Fruit fly (Drosophila melanogaster) whole organism, embryonic: ENCODE results near the gene pnt.
A peak's percentile ranks its signal among the peaks of the same experiment; 100 is the strongest.

ENCODE experiments used
- B-H2 ChIP-seq: fragments of 200-800 bp; sonication (Bioruptor generic); optimal IDR thresholded peaks from 2 replicates; lab custom pipeline; 2018; ENCODE audit warnings: missing biosample characterization, mild to moderate bottlenecking, missing genetic modification characterization
- BtbVII ChIP-seq: fragments of 200-800 bp; sonication (Bioruptor generic); optimal IDR thresholded peaks from 3 replicates; lab custom pipeline; 2017; ENCODE audit warnings: missing biosample characterization, mild to moderate bottlenecking, missing genetic modification characterization
- Bteb2 ChIP-seq: fragments of 200-800 bp; sonication (Bioruptor generic); optimal IDR thresholded peaks from 2 replicates; lab custom pipeline; 2016; ENCODE audit warnings: missing biosample characterization, missing genetic modification characterization
- CG11398 ChIP-seq: fragments of 200-800 bp; sonication (Bioruptor generic); optimal IDR thresholded peaks from 2 replicates; lab custom pipeline; 2016; ENCODE audit warnings: missing biosample characterization, missing genetic modification characterization
- CG12104 ChIP-seq: fragments of 200-800 bp; sonication (Bioruptor generic); optimal IDR thresholded peaks from 3 replicates; lab custom pipeline; 2016; ENCODE audit warnings: missing biosample characterization, missing genetic modification characterization
- CG12942 ChIP-seq: fragments of 200-800 bp; sonication (Bioruptor generic); optimal IDR thresholded peaks from 3 replicates; lab custom pipeline; 2016; ENCODE audit warnings: missing biosample characterization, missing genetic modification characterization
- CG14965 ChIP-seq: fragments of 200-800 bp; sonication (Bioruptor generic); optimal IDR thresholded peaks from 2 replicates; lab custom pipeline; 2016; ENCODE audit warnings: missing biosample characterization, missing genetic modification characterization, borderline replicate concordance
- CG15479 ChIP-seq: fragments of 200-800 bp; sonication (Bioruptor generic); optimal IDR thresholded peaks from 3 replicates; lab custom pipeline; 2019; ENCODE audit warnings: missing biosample characterization, mild to moderate bottlenecking, missing genetic modification characterization, moderate library complexity
- CG1792 ChIP-seq: fragments of 200-800 bp; sonication (Bioruptor generic); optimal IDR thresholded peaks from 2 replicates; lab custom pipeline; 2016; ENCODE audit warnings: missing biosample characterization, missing genetic modification characterization
- CG18476 ChIP-seq: fragments of 200-800 bp; sonication (Bioruptor generic); optimal IDR thresholded peaks from 2 replicates; lab custom pipeline; 2016; ENCODE audit warnings: missing biosample characterization, mild to moderate bottlenecking, missing genetic modification characterization
- CG2120 ChIP-seq: fragments of 200-800 bp; sonication (Bioruptor generic); optimal IDR thresholded peaks from 3 replicates; lab custom pipeline; 2016; ENCODE audit warnings: missing biosample characterization, missing genetic modification characterization
- CG2129 ChIP-seq: fragments of 200-800 bp; sonication (Bioruptor generic); IDR thresholded peaks from 2 replicates; pipeline ENCODE4 v1.3.6; 2022; ENCODE audit warnings: missing biosample characterization, missing genetic modification characterization; ENCODE audit not compliant: partially characterized antibody
- CG34376 ChIP-seq: fragments of 200-800 bp; sonication (Bioruptor generic); optimal IDR thresholded peaks from 2 replicates; lab custom pipeline; 2018; ENCODE audit warnings: missing biosample characterization, mild to moderate bottlenecking, missing genetic modification characterization
- CG4404 ChIP-seq: fragments of 200-800 bp; sonication (Bioruptor generic); IDR thresholded peaks from 2 replicates; pipeline ENCODE4 v1.3.6; 2022; ENCODE audit warnings: missing biosample characterization, missing genetic modification characterization
- CG4424 ChIP-seq: fragments of 200-800 bp; sonication (Bioruptor generic); optimal IDR thresholded peaks from 3 replicates; lab custom pipeline; 2016; ENCODE audit warnings: missing biosample characterization, missing genetic modification characterization
- CG5245 ChIP-seq: fragments of 200-800 bp; sonication (Bioruptor generic); optimal IDR thresholded peaks from 3 replicates; lab custom pipeline; 2016; ENCODE audit warnings: missing biosample characterization, missing genetic modification characterization
- CG6683 ChIP-seq: fragments of 200-800 bp; sonication (Bioruptor generic); optimal IDR thresholded peaks from 2 replicates; lab custom pipeline; 2017; ENCODE audit warnings: missing biosample characterization, mild to moderate bottlenecking, missing genetic modification characterization, missing genetic modification reagents
- CG7271 ChIP-seq: fragments of 200-800 bp; sonication (Bioruptor generic); optimal IDR thresholded peaks from 2 replicates; lab custom pipeline; 2018; ENCODE audit warnings: missing biosample characterization, mild to moderate bottlenecking, missing genetic modification characterization, moderate library complexity
- CG7372 ChIP-seq: fragments of 200-800 bp; sonication (Bioruptor generic); IDR thresholded peaks from 2 replicates; pipeline ENCODE4 v1.3.6; 2022; ENCODE audit warnings: missing biosample characterization, missing genetic modification characterization
- CG9932 ChIP-seq: fragments of 200-800 bp; sonication (Bioruptor generic); IDR thresholded peaks from 2 replicates; pipeline ENCODE4 v1.3.6; 2022; ENCODE audit warnings: missing biosample characterization, missing genetic modification characterization
- D19A ChIP-seq: fragments of 200-800 bp; optimal IDR thresholded peaks from 3 replicates; lab custom pipeline; 2019; ENCODE audit warnings: missing biosample characterization, mild to moderate bottlenecking, missing genetic modification characterization, moderate library complexity
- Dad ChIP-seq: fragments of 200-800 bp; sonication (Bioruptor generic); optimal IDR thresholded peaks from 3 replicates; lab custom pipeline; 2016; ENCODE audit warnings: missing biosample characterization, missing genetic modification characterization
- Deaf1 ChIP-seq: fragments of 200-800 bp; optimal IDR thresholded peaks from 3 replicates; lab custom pipeline; 2019; ENCODE audit warnings: missing biosample characterization, mild to moderate bottlenecking, missing genetic modification characterization, moderate library complexity
- Dll ChIP-seq: fragments of 200-800 bp; sonication (Bioruptor generic); IDR thresholded peaks from 4 replicates; pipeline ENCODE4 v1.3.6; 2022; ENCODE audit warnings: missing biosample characterization, missing genetic modification characterization; ENCODE audit not compliant: partially characterized antibody
- Ets65A ChIP-seq: fragments of 200-800 bp; sonication (Bioruptor generic); peaks from one replicate; lab custom pipeline; 2016; ENCODE audit warnings: missing biosample characterization, missing genetic modification characterization
- HLH54F ChIP-seq: fragments of 200-800 bp; sonication (Bioruptor generic); optimal IDR thresholded peaks from 3 replicates; lab custom pipeline; 2016; ENCODE audit warnings: missing biosample characterization, missing genetic modification characterization
- Hmr ChIP-seq: fragments of 200-800 bp; sonication (Bioruptor generic); optimal IDR thresholded peaks from 3 replicates; lab custom pipeline; 2017; ENCODE audit warnings: mild to moderate bottlenecking, missing biosample characterization, missing genetic modification reagents, missing genetic modification characterization
- Nf-YA ChIP-seq: fragments of 200-800 bp; sonication (Bioruptor generic); IDR thresholded peaks from 2 replicates; pipeline ENCODE4 v1.3.6; 2022; ENCODE audit warnings: missing biosample characterization, missing genetic modification characterization
- PHDP ChIP-seq: fragments of 200-800 bp; sonication (Bioruptor generic); optimal IDR thresholded peaks from 3 replicates; lab custom pipeline; 2018; ENCODE audit warnings: missing biosample characterization, mild to moderate bottlenecking, missing genetic modification characterization, moderate library complexity
- Poxn ChIP-seq: fragments of 200-800 bp; sonication (Bioruptor generic); IDR thresholded peaks from 2 replicates; pipeline ENCODE4 v1.3.6; 2022; ENCODE audit warnings: missing biosample characterization, missing genetic modification characterization
- Ravus ChIP-seq: fragments of 200-800 bp; sonication (Bioruptor generic); IDR thresholded peaks from 2 replicates; pipeline ENCODE4 v1.3.6; 2022; ENCODE audit warnings: missing biosample characterization, missing genetic modification characterization
- Vsx1 ChIP-seq: fragments of 200-800 bp; sonication (Bioruptor generic); optimal IDR thresholded peaks from 2 replicates; lab custom pipeline; 2017; ENCODE audit warnings: missing biosample characterization, mild to moderate bottlenecking, missing genetic modification characterization, missing genetic modification reagents
- Xbp1 ChIP-seq: fragments of 200-800 bp; sonication (Bioruptor generic); optimal IDR thresholded peaks from 3 replicates; lab custom pipeline; 2016; ENCODE audit warnings: missing biosample characterization, mild to moderate bottlenecking, missing genetic modification characterization
- aop ChIP-seq: fragments of 200-800 bp; sonication (Bioruptor generic); IDR thresholded peaks from 2 replicates; pipeline ENCODE4 v1.3.6; 2022; ENCODE audit warnings: missing biosample characterization, missing genetic modification characterization
- en ChIP-seq: fragments of 200-800 bp; sonication (Bioruptor generic); optimal IDR thresholded peaks from 2 replicates; lab custom pipeline; 2016; ENCODE audit warnings: missing biosample characterization, missing genetic modification characterization
- fd102C ChIP-seq: fragments of 200-800 bp; sonication (Bioruptor generic); optimal IDR thresholded peaks from 2 replicates; lab custom pipeline; 2018; ENCODE audit warnings: missing biosample characterization, mild to moderate bottlenecking, missing genetic modification characterization, moderate library complexity
- ken ChIP-seq: fragments of 200-800 bp; sonication (Bioruptor generic); IDR thresholded peaks from 3 replicates; pipeline ENCODE4 v1.3.6; 2022; ENCODE audit warnings: missing biosample characterization, missing genetic modification characterization
- lola ChIP-seq, 3 experiments: fragments of >200 bp in 2 of 3; fragments of 200-800 bp in 1 of 3; sonication (Bioruptor generic) in 1 of 3; optimal IDR thresholded peaks; 2 replicates each; lab custom pipeline; 2017 to 2019; ENCODE audit warnings: missing biosample characterization in 3 of 3, missing genetic modification characterization in 3 of 3, mild to moderate bottlenecking in 1 of 3, moderate library complexity in 1 of 3
- pb ChIP-seq: fragments of 200-800 bp; sonication (Bioruptor generic); optimal IDR thresholded peaks from 3 replicates; lab custom pipeline; 2016; ENCODE audit warnings: missing biosample characterization, missing genetic modification characterization
- peb ChIP-seq: fragments of 200-800 bp; sonication (Bioruptor generic); IDR thresholded peaks from 2 replicates; pipeline ENCODE4 v1.3.6; 2022; ENCODE audit warnings: missing biosample characterization, missing genetic modification characterization
- prd ChIP-seq, 3 experiments: fragments of >200 bp in 2 of 3; fragments of 200-800 bp in 1 of 3; sonication (Bioruptor generic) in 1 of 3; optimal IDR thresholded peaks in 2 of 3; IDR thresholded peaks in 1 of 3; 2 replicates in 2 of 3; 3 replicates in 1 of 3; pipeline versions ENCODE4 v1.3.6 to Lab custom; 2017 to 2022; ENCODE audit warnings: missing biosample characterization in 1 of 3, missing genetic modification characterization in 1 of 3
- psq ChIP-seq: fragments of 200-800 bp; sonication (Bioruptor generic); optimal IDR thresholded peaks from 2 replicates; lab custom pipeline; 2017; ENCODE audit warnings: missing biosample characterization, missing genetic modification characterization
- salm ChIP-seq: fragments of 200-800 bp; sonication (Bioruptor generic); optimal IDR thresholded peaks from 2 replicates; lab custom pipeline; 2018; ENCODE audit warnings: missing biosample characterization, mild to moderate bottlenecking, missing genetic modification characterization
- sug ChIP-seq: fragments of 200-800 bp; optimal IDR thresholded peaks from 2 replicates; lab custom pipeline; 2019; ENCODE audit warnings: missing biosample characterization, mild to moderate bottlenecking, missing genetic modification characterization, moderate library complexity
- tap ChIP-seq: fragments of 200-800 bp; optimal IDR thresholded peaks from 3 replicates; lab custom pipeline; 2019; ENCODE audit warnings: missing biosample characterization, mild to moderate bottlenecking, missing genetic modification characterization, moderate library complexity
- tgo ChIP-seq: fragments of 200-800 bp; sonication (Bioruptor generic); IDR thresholded peaks from 3 replicates; pipeline ENCODE4 v1.3.6; 2022; ENCODE audit warnings: missing biosample characterization, missing genetic modification characterization
- tll ChIP-seq, 2 experiments: fragments of 200-800 bp in 1 of 2; fragments of >200 bp in 1 of 2; sonication (Bioruptor generic) in 1 of 2; optimal IDR thresholded peaks; 2 replicates each; lab custom pipeline; 2017 to 2019; ENCODE audit warnings: missing biosample characterization in 2 of 2, missing genetic modification characterization in 2 of 2, mild to moderate bottlenecking in 1 of 2, moderate library complexity in 1 of 2
- vvl ChIP-seq: fragments of 200-800 bp; sonication (Bioruptor generic); IDR thresholded peaks from 2 replicates; pipeline ENCODE4 v1.3.6; 2022; ENCODE audit warnings: missing biosample characterization, missing genetic modification characterization

pnt gene

dm6 chr3R:23251256-23251655 lies 94.7 kb downstream of the pnt start, which contains the start of the genes Rad60 and EloA (continued):
- peak; percentile 90 for TF ChIP-seq CG2120
- no peak for TF ChIP-seq Vsx1 (GFP tag; lab: Kevin White, UChicago)
- TF ChIP-seq fd102C (GFP tag; lab: Kevin White, UChicago): no peak
- peak; percentile 73 for TF ChIP-seq CG5245
- peak; percentile 70; the same call in 2 of the 3 replicates for TF ChIP-seq ken (GFP tag; lab: Robert Waterston, UW)
- TF ChIP-seq CG14965: peak; percentile 38
- 0 out of 2 replicates have a peak, but pooled peaks have one; percentile 12 for TF ChIP-seq CG7372 (GFP tag; lab: Robert Waterston, UW)
- TF ChIP-seq tap (tag; lab: Kevin White, UChicago): peak; percentile 50
- peak; percentile 54 for TF ChIP-seq D19A (tag; lab: Kevin White, UChicago)
- TF ChIP-seq prd (optimal IDR thresholded peaks at IDR 0.05; lab: Kevin White, UChicago): no peak
- peak; percentile 55; the same call in 2 of the 3 replicates for TF ChIP-seq prd (GFP tag; IDR thresholded peaks at IDR 0.05; lab: Robert Waterston, UW)
- peak; percentile 65 for TF ChIP-seq sug (tag; lab: Kevin White, UChicago)
- peak; percentile 73 for TF ChIP-seq CG1792 (GFP tag; lab: Kevin White, UChicago)
- TF ChIP-seq CG6683 (GFP tag; lab: Kevin White, UChicago): peak; percentile 13
- TF ChIP-seq B-H2 (GFP tag; lab: Kevin White, UChicago): peak; percentile 70
- peak; percentile 73 for TF ChIP-seq CG4424 (GFP tag; lab: Kevin White, UChicago)
- TF ChIP-seq CG2129 (GFP tag; lab: Robert Waterston, UW): 0 out of 2 replicates have a peak, but pooled peaks have one; percentile 34
- TF ChIP-seq CG34376 (GFP tag; lab: Kevin White, UChicago): peak; percentile 46
- TF ChIP-seq lola (GFP tag; optimal IDR thresholded peaks at IDR 0.05; lab: Kevin White, UChicago): peak in 1 of 3 experiments; percentile 50
- TF ChIP-seq Bteb2 (GFP tag; lab: Kevin White, UChicago): peak; percentile 84
- TF ChIP-seq Dad: peak; percentile 71
- TF ChIP-seq salm (tag; lab: Kevin White, UChicago): peak; percentile 39
- no peak for TF ChIP-seq BtbVII (GFP tag; lab: Kevin White, UChicago)
- TF ChIP-seq en (GFP tag; lab: Kevin White, UChicago): peak; percentile 78
- peak; percentile 51 for TF ChIP-seq CG4404
- TF ChIP-seq PHDP (tag; lab: Kevin White, UChicago): peak; percentile 71
- TF ChIP-seq CG7271: peak; percentile 54
- no peak for TF ChIP-seq tll (GFP tag; optimal IDR thresholded peaks at IDR 0.05; lab: Kevin White, UChicago)
- TF ChIP-seq CG15479 (GFP tag; lab: Kevin White, UChicago): no peak
- TF ChIP-seq aop: no peak
- TF ChIP-seq, all 482 proteins: peak for 378

DNA sequence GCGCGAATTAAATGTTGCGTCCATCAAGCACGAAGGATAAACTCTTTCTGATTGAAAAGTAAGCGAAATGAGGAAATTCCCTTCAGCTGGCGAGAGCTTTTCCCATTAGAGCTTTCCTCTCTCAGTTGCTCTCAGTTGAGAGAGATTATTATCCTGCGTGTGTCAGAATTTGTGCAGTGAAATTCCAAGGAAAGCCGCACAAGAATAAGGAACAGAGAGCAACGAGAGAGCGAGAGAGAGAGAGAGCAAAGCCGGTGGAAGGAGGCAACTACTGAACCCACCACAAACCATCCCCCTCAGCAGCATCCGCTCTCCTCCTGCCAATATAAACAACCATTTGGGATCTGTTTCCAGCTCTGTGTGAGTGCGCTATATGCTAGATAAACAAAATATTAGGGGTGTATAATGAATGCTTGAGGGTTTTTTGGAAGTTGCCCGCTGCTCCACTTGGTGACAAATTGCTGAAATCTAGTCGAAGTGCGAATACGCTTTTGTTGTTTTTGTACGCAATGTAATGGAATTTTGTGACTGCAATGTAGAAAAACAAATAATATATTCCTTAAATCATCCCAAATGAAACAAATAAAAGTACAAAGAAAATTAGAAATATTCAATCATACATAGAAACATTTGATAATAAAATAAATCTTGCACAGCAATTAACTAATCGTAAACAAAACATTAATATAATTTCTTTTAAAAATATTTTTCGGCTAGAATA lies 97.0 kb downstream of the pnt start, which contains the start of gene CG4467:
TSS of gene CG4467 (minus strand) at position 51 of the 721 bp plus-strand sequence.
- TF ChIP-seq tll (GFP tag; optimal IDR thresholded peaks at IDR 0.05; lab: Kevin White, UChicago) (no peak), CG6683 (GFP tag; lab: Kevin White, UChicago) (no peak), vvl (GFP tag; lab: Robert Waterston, UW) (no peak), CG34376 (GFP tag; lab: Kevin White, UChicago) (no peak), psq (no peak), CG18476 (no peak), peb (GFP tag; lab: Robert Waterston, UW) (no peak), Dll (GFP tag; lab: Robert Waterston, UW) (no peak), Ets65A (GFP tag; lab: Kevin White, UChicago) (no peak), Poxn (GFP tag; lab: Robert Waterston, UW) (no peak), HLH54F (no peak), Hmr (GFP tag; lab: Kevin White, UChicago) (peak; percentile 29), Nf-YA (GFP tag; lab: Robert Waterston, UW) (no peak), Deaf1 (tag; lab: Kevin White, UChicago) (no peak), pb (GFP tag; lab: Kevin White, UChicago) (no peak), CG12104 (GFP tag; lab: Kevin White, UChicago) (no peak), Xbp1 (no peak), tgo (GFP tag; lab: Robert Waterston, UW) (no peak), CG4404 (no peak), CG11398 (no peak), Ravus (GFP tag; lab: Robert Waterston, UW) (no peak), CG9932 (GFP tag; lab: Robert Waterston, UW) (0 out of 2 replicates have a peak, but pooled peaks have one; percentile 16), CG12942 (GFP tag; lab: Kevin White, UChicago) (no peak)
